Worm (Caenorhabditis elegans) whole organism, young adult: ENCODE results near the gene gpb-1.

Experiments used
- B0019.2 ChIP-seq: fragments of 200-800 bp; sonication (Bioruptor generic); conservative IDR thresholded peaks from 2 replicates; pipeline ENCODE4 v1.3.6; 2022; ENCODE audit warnings: missing genetic modification reagents, missing genetic modification characterization, missing compliant biosample characterization
- B0261.1 ChIP-seq: sonication (generic microtip); optimal IDR thresholded peaks from 2 replicates; lab custom pipeline; 2016; ENCODE audit warnings: mild to moderate bottlenecking, missing genetic modification characterization, moderate library complexity, missing compliant biosample characterization
- D2030.7 ChIP-seq: fragments of 200-800 bp; sonication (Bioruptor generic); IDR thresholded peaks from 2 replicates; pipeline ENCODE4 v1.3.6; 2022; ENCODE audit warnings: missing genetic modification reagents, missing genetic modification characterization, missing compliant biosample characterization
- F57C9.4 ChIP-seq: sonication (generic microtip); optimal IDR thresholded peaks from 2 replicates; lab custom pipeline; 2017; ENCODE audit warnings: mild to moderate bottlenecking, missing genetic modification characterization, missing compliant biosample characterization
- K11D2.4 ChIP-seq: fragments of 200-800 bp; sonication (Bioruptor generic); IDR thresholded peaks from 2 replicates; pipeline ENCODE4 v1.3.6; 2022; ENCODE audit warnings: missing genetic modification reagents, missing genetic modification characterization, missing compliant biosample characterization
- K12H6.12 ChIP-seq: fragments of 200-800 bp; sonication (Bioruptor generic); optimal IDR thresholded peaks from 2 replicates; lab custom pipeline; 2018; ENCODE audit warnings: mild to moderate bottlenecking, missing genetic modification characterization, missing compliant biosample characterization
- Y53F4B.3 ChIP-seq: fragments of 200-800 bp; sonication (Bioruptor generic); IDR thresholded peaks from 2 replicates; pipeline ENCODE4 v1.3.6; 2022; ENCODE audit warnings: missing genetic modification reagents, missing genetic modification characterization, missing compliant biosample characterization
- Y79H2A.3 ChIP-seq: fragments of 200-800 bp; sonication (Bioruptor generic); conservative IDR thresholded peaks from 2 replicates; pipeline ENCODE4 v1.3.6; 2022; ENCODE audit warnings: missing genetic modification reagents, missing genetic modification characterization, missing compliant biosample characterization
- aptf-2 ChIP-seq: fragments of 200-800 bp; sonication (Bioruptor generic); conservative IDR thresholded peaks from 2 replicates; pipeline ENCODE4 v1.3.6; 2022; ENCODE audit warnings: missing genetic modification reagents, missing genetic modification characterization, missing compliant biosample characterization
- athp-1 ChIP-seq: sonication (generic microtip); optimal IDR thresholded peaks from 2 replicates; lab custom pipeline; 2017; ENCODE audit warnings: mild to moderate bottlenecking, missing genetic modification characterization, missing compliant biosample characterization
- bed-1 ChIP-seq: fragments of 200-800 bp; sonication (Bioruptor generic); IDR thresholded peaks from 2 replicates; pipeline ENCODE4 v1.3.6; 2022; ENCODE audit warnings: missing genetic modification reagents, missing genetic modification characterization, missing compliant biosample characterization
- ceh-58 ChIP-seq: fragments of 200-800 bp; sonication (Bioruptor generic); IDR thresholded peaks from 2 replicates; pipeline ENCODE4 v1.3.6; 2022; ENCODE audit warnings: missing genetic modification characterization, missing compliant biosample characterization
- ceh-91 ChIP-seq: fragments of 200-800 bp; sonication (Bioruptor generic); IDR thresholded peaks from 2 replicates; pipeline ENCODE4 v1.3.6; 2022; ENCODE audit warnings: missing genetic modification reagents, missing genetic modification characterization, missing compliant biosample characterization
- dox-1 ChIP-seq: fragments of 200-800 bp; sonication (Bioruptor generic); IDR thresholded peaks from 2 replicates; pipeline ENCODE4 v1.3.6; 2022; ENCODE audit warnings: missing genetic modification reagents, missing genetic modification characterization, missing compliant biosample characterization
- dpl-1 ChIP-seq: fragments of 150-350 bp; optimal IDR thresholded peaks from 2 replicates; lab custom pipeline; 2014; ENCODE audit warnings: missing biosample characterization, missing genetic modification reagents, missing genetic modification characterization
- egrh-3 ChIP-seq: fragments of 200-800 bp; sonication (Bioruptor generic); IDR thresholded peaks from 2 replicates; pipeline ENCODE4 v1.3.6; 2022; ENCODE audit warnings: missing genetic modification reagents, missing genetic modification characterization, missing compliant biosample characterization
- ekl-4 ChIP-seq: fragments of 200-800 bp; sonication (Bioruptor generic); IDR thresholded peaks from 2 replicates; pipeline ENCODE4 v1.3.6; 2022; ENCODE audit warnings: missing genetic modification reagents, missing genetic modification characterization, missing compliant biosample characterization
- ets-4 ChIP-seq: fragments of 200-800 bp; sonication (Bioruptor generic); optimal IDR thresholded peaks from 2 replicates; lab custom pipeline; 2018; ENCODE audit warnings: mild to moderate bottlenecking, missing genetic modification characterization, missing compliant biosample characterization
- hmg-1.2 ChIP-seq: fragments of 200-800 bp; sonication (Bioruptor generic); IDR thresholded peaks from 2 replicates; pipeline ENCODE4 v1.3.6; 2022; ENCODE audit warnings: missing genetic modification reagents, missing genetic modification characterization, missing compliant biosample characterization
- hrde-1 ChIP-seq: sonication (generic microtip); optimal IDR thresholded peaks from 2 replicates; lab custom pipeline; 2016; ENCODE audit warnings: missing genetic modification characterization, mild to moderate bottlenecking, missing compliant biosample characterization, moderate library complexity, missing genotype, missing genetic modification reagents, borderline replicate concordance
- lag-1 ChIP-seq: fragments of 200-800 bp; sonication (Bioruptor generic); IDR thresholded peaks from 2 replicates; pipeline ENCODE4 v1.3.6; 2022; ENCODE audit warnings: missing genetic modification reagents, missing genetic modification characterization, missing compliant biosample characterization
- let-526 ChIP-seq: fragments of 200-800 bp; sonication (Bioruptor generic); IDR thresholded peaks from 2 replicates; pipeline ENCODE4 v1.3.6; 2022; ENCODE audit warnings: missing genetic modification reagents, missing genetic modification characterization, missing compliant biosample characterization
- lin-35 ChIP-seq, 3 experiments: fragments of 150-350 bp in 2 of 3; sonication (generic microtip) in 1 of 3; optimal IDR thresholded peaks; 2 replicates each; lab custom pipeline; 2014 to 2018; ENCODE audit warnings: missing biosample characterization in 3 of 3, missing genetic modification characterization in 3 of 3, missing genetic modification reagents in 3 of 3
- lsl-1 ChIP-seq: fragments of 200-800 bp; sonication (Bioruptor generic); optimal IDR thresholded peaks from 2 replicates; lab custom pipeline; 2018; ENCODE audit warnings: mild to moderate bottlenecking, missing genetic modification characterization, moderate library complexity, missing compliant biosample characterization
- madf-3 ChIP-seq: fragments of 200-800 bp; sonication (Bioruptor generic); IDR thresholded peaks from 2 replicates; pipeline ENCODE4 v1.3.6; 2022; ENCODE audit warnings: missing genetic modification reagents, missing genetic modification characterization, missing compliant biosample characterization
- madf-6 ChIP-seq: fragments of 200-800 bp; sonication (Bioruptor generic); IDR thresholded peaks from 2 replicates; pipeline ENCODE4 v1.3.6; 2022; ENCODE audit warnings: missing genetic modification reagents, missing genetic modification characterization, missing compliant biosample characterization
- nhr-179 ChIP-seq: sonication (generic microtip); optimal IDR thresholded peaks from 2 replicates; lab custom pipeline; 2016; ENCODE audit warnings: mild to moderate bottlenecking, missing genetic modification characterization, missing compliant biosample characterization
- pha-4 ChIP-seq: fragments of 150-350 bp; sonication (generic microtip); optimal IDR thresholded peaks from 2 replicates; lab custom pipeline; 2014; ENCODE audit warnings: missing biosample characterization, missing genetic modification reagents, missing genetic modification characterization
- rcor-1 ChIP-seq: fragments of 200-800 bp; sonication (Bioruptor generic); IDR thresholded peaks from 2 replicates; pipeline ENCODE4 v1.3.6; 2022; ENCODE audit warnings: missing genetic modification reagents, missing genetic modification characterization, missing compliant biosample characterization
- repo-1 ChIP-seq: sonication (generic microtip); optimal IDR thresholded peaks from 2 replicates; lab custom pipeline; 2017; ENCODE audit warnings: mild to moderate bottlenecking, missing genetic modification characterization, missing compliant biosample characterization
- snpc-3.4 ChIP-seq: sonication (generic microtip); optimal IDR thresholded peaks from 2 replicates; lab custom pipeline; 2017; ENCODE audit warnings: missing genetic modification characterization, mild to moderate bottlenecking, missing compliant biosample characterization, antibody characterized with exemption, moderate library complexity, missing genotype, missing genetic modification reagents
- somi-1 ChIP-seq: fragments of 200-800 bp; sonication (Bioruptor generic); optimal IDR thresholded peaks from 2 replicates; lab custom pipeline; 2018; ENCODE audit warnings: mild to moderate bottlenecking, missing genetic modification characterization, missing compliant biosample characterization
- sptf-2 ChIP-seq: fragments of 200-800 bp; sonication (Bioruptor generic); optimal IDR thresholded peaks from 2 replicates; lab custom pipeline; 2018; ENCODE audit warnings: mild to moderate bottlenecking, missing genetic modification characterization, missing compliant biosample characterization
- zfh-2 ChIP-seq: fragments of 200-800 bp; sonication (Bioruptor generic); conservative IDR thresholded peaks from 2 replicates; pipeline ENCODE4 v1.3.6; 2022; ENCODE audit warnings: missing genetic modification reagents, missing genetic modification characterization, missing compliant biosample characterization
- ztf-25 ChIP-seq: fragments of 200-800 bp; sonication (Bioruptor generic); IDR thresholded peaks from 2 replicates; pipeline ENCODE4 v1.3.6; 2022; ENCODE audit warnings: missing genetic modification reagents, missing genetic modification characterization, missing compliant biosample characterization
- ztf-3 ChIP-seq: fragments of 200-800 bp; sonication (Bioruptor generic); optimal IDR thresholded peaks from 2 replicates; lab custom pipeline; 2018; ENCODE audit warnings: mild to moderate bottlenecking, missing genetic modification characterization, missing compliant biosample characterization

Gene gpb-1

ce11 chrII:11774218-11774617, 25.8 kb upstream of the gpb-1 start, which contains the start of gene F44E5.1 (continued):
- no peak for TF ChIP-seq ceh-58 (GFP tag; lab: Robert Waterston, UW)
- TF ChIP-seq B0019.2 (GFP tag; lab: Robert Waterston, UW): no peak
- no peak for TF ChIP-seq ets-4
- TF ChIP-seq ztf-25 (GFP tag; lab: Robert Waterston, UW): no peak
- TF ChIP-seq let-526 (GFP tag; lab: Robert Waterston, UW): no peak
- TF ChIP-seq lag-1 (GFP tag; lab: Robert Waterston, UW): no peak
- TF ChIP-seq Y53F4B.3 (GFP tag; lab: Robert Waterston, UW): no peak
- no peak for TF ChIP-seq snpc-3.4
- TF ChIP-seq lsl-1: peak; percentile 16
- peak; percentile 42 for TF ChIP-seq madf-6 (GFP tag; lab: Robert Waterston, UW)
- no peak for TF ChIP-seq athp-1
- no peak for TF ChIP-seq ceh-91
- TF ChIP-seq K12H6.12 (tag; lab: Kevin White, UChicago): no peak
- no peak for TF ChIP-seq nhr-179 (tag; lab: Kevin White, UChicago)
- TF ChIP-seq D2030.7 (GFP tag; lab: Robert Waterston, UW): no peak
- TF ChIP-seq aptf-2 (GFP tag; lab: Robert Waterston, UW): no peak
- TF ChIP-seq dox-1 (GFP tag; lab: Robert Waterston, UW): no peak
- TF ChIP-seq lin-35 (GFP tag; optimal IDR thresholded peaks at IDR 0.05; lab: Kevin White, UChicago): no peak
- no peak for TF ChIP-seq pha-4
- TF ChIP-seq hrde-1: no peak
- TF ChIP-seq B0261.1: no peak
- TF ChIP-seq sptf-2 (GFP tag; lab: Kevin White, UChicago): no peak
- TF ChIP-seq ztf-3 (GFP tag; lab: Kevin White, UChicago): no peak
- no peak for TF ChIP-seq dpl-1 (GFP tag; lab: Kevin White, UChicago)
- no peak for TF ChIP-seq somi-1 (GFP tag; lab: Kevin White, UChicago)

DNA sequence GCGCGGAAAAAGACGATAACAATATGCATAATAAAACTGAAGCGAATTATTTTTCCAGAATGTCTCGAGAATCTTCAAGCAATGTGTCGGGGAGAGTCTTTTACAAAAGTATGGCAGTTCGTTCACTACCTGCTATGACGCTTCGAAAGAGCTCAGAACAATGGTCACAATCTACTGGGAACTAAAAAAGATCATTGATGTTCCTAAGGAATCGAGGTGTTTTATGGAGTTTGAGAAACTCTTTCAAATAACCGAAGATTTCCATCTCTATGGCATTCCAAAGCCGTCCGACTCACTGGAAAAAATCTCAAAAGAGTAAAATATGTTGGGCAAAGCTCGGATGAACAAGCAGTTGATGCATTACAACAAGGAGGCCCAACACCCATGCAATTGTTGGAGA, 24.0 kb upstream of the gpb-1 start, which contains the start of gene F44E5.15:
F44E5.15 (plus strand) TSS at position 301 of the 400 bp plus-strand sequence.
- no peak for TF ChIP-seq madf-3 (GFP tag; lab: Robert Waterston, UW)
- no peak for TF ChIP-seq F57C9.4 (tag; lab: Kevin White, UChicago)
- no peak for TF ChIP-seq rcor-1 (GFP tag; lab: Robert Waterston, UW)
- TF ChIP-seq let-526 (GFP tag; lab: Robert Waterston, UW): no peak
- no peak for TF ChIP-seq repo-1 (tag; lab: Kevin White, UChicago)
- TF ChIP-seq hmg-1.2: no peak
- TF ChIP-seq K11D2.4: no peak
- TF ChIP-seq K12H6.12 (tag; lab: Kevin White, UChicago): no peak
- TF ChIP-seq, all 124 proteins: peak for 0

ce11 chrII:11766472-11766871, 18.1 kb upstream of the gpb-1 start, which contains the start of gene F44E5.2:
Gene F44E5.2, plus strand, starts transcription at chrII:11766772.
- no peak for TF ChIP-seq Y79H2A.3
- TF ChIP-seq ekl-4 (GFP tag; lab: Robert Waterston, UW): no peak
- no peak for TF ChIP-seq ztf-3 (GFP tag; lab: Kevin White, UChicago)
- no peak for TF ChIP-seq bed-1 (GFP tag; lab: Robert Waterston, UW)

DNA sequence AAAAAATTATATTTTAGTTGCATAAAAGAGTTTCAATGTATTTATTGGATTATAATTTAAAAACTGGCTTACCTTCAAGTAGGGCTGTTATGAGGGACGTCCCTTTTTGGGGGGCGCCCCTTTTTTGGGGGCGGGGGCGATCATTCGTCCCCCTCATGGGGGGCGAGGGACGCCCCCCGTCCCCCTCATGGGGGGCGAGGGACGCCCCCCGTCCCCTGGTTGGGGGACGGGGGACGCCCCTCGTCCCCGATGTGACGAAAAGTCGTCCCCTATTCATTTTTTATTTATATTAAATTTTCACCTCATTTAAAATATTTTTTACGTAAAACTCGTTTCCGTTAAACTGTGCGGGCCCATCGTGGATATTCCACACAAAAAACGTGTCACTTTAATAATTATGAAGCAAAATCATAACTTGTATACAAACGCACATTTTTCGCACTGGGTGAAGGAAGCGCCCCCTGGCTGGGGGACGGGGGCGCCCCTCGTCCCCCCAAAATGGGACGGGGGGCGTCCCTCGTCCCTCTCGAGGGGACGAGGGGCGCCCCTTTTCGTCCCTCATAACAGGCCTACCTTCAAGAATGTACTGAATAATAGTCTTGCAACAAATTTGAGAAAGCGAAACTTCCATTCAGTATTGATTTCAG, 17.2 kb upstream of the gpb-1 start:
- TF ChIP-seq egrh-3 (peak; percentile 99), snpc-3.4 (no peak), zfh-2 (peak; percentile 88)
